Worm (Caenorhabditis elegans) whole organism, L4 larva: Measurements from ENCODE around the gene sre-13.
A peak's percentile ranks its signal among the peaks of the same experiment; 100 is the strongest.

Source experiments
- D1046.2 ChIP-seq: fragments of 200-800 bp; sonication (Bioruptor generic); IDR thresholded peaks from 2 replicates; pipeline ENCODE4 v1.3.6; 2022; ENCODE audit warnings: missing genetic modification characterization, missing compliant biosample characterization
- T26A8.4 ChIP-seq: fragments of 200-800 bp; sonication (Bioruptor generic); IDR thresholded peaks from 2 replicates; pipeline ENCODE4 v1.3.6; 2022; ENCODE audit warnings: missing genetic modification characterization, missing compliant biosample characterization
- Y5F2A.4 ChIP-seq: fragments of 200-800 bp; sonication (Bioruptor generic); optimal IDR thresholded peaks from 2 replicates; lab custom pipeline; 2018; ENCODE audit warnings: mild to moderate bottlenecking, missing genetic modification characterization, missing compliant biosample characterization
- ZK337.2 ChIP-seq: fragments of 200-800 bp; sonication (Bioruptor generic); IDR thresholded peaks from 2 replicates; pipeline ENCODE4 v1.3.6; 2022; ENCODE audit warnings: missing genetic modification reagents, missing genetic modification characterization, missing compliant biosample characterization
- ZK546.5 ChIP-seq, 2 experiments: sonication (generic microtip); optimal IDR thresholded peaks; 2 replicates each; lab custom pipeline; 2017; ENCODE audit warnings: missing biosample characterization in 2 of 2, missing genetic modification characterization in 2 of 2
- aha-1 ChIP-seq: fragments of 150-350 bp; peaks from one replicate; lab custom pipeline; 2014; ENCODE audit warnings: missing biosample characterization, missing genetic modification characterization
- aly-2 ChIP-seq: sonication (generic microtip); optimal IDR thresholded peaks from 2 replicates; lab custom pipeline; 2018; ENCODE audit warnings: missing biosample characterization, missing genetic modification characterization
- ama-1 ChIP-seq: fragments of 150-350 bp; optimal IDR thresholded peaks from 2 replicates; lab custom pipeline; 2014; ENCODE audit warnings: inconsistent platforms, mixed read lengths
- arid-1 ChIP-seq: fragments of 200-800 bp; sonication (Bioruptor generic); conservative IDR thresholded peaks from 2 replicates; pipeline ENCODE4 v1.3.6; 2022; ENCODE audit warnings: missing genetic modification reagents, missing genetic modification characterization, missing compliant biosample characterization
- attf-4 ChIP-seq: sonication (generic microtip); optimal IDR thresholded peaks from 3 replicates; lab custom pipeline; 2017; ENCODE audit warnings: missing biosample characterization, missing genetic modification characterization
- ceh-28 ChIP-seq: fragments of 150-350 bp; optimal IDR thresholded peaks from 2 replicates; lab custom pipeline; 2014; ENCODE audit warnings: missing biosample characterization, missing genetic modification reagents, missing genetic modification characterization
- ceh-44 ChIP-seq: fragments of 200-800 bp; sonication (Bioruptor generic); IDR thresholded peaks from 2 replicates; pipeline ENCODE4 v1.3.6; 2022; ENCODE audit warnings: missing genetic modification reagents, missing genetic modification characterization, missing compliant biosample characterization
- ceh-82 ChIP-seq: sonication (generic microtip); optimal IDR thresholded peaks from 2 replicates; lab custom pipeline; 2017; ENCODE audit warnings: missing biosample characterization, missing genetic modification characterization
- ctbp-1 ChIP-seq: fragments of 200-800 bp; sonication (Bioruptor generic); IDR thresholded peaks from 2 replicates; pipeline ENCODE4 v1.3.6; 2022; ENCODE audit warnings: missing genetic modification reagents, missing genetic modification characterization, missing compliant biosample characterization
- dmd-8 ChIP-seq: fragments of 200-800 bp; sonication (Bioruptor generic); IDR thresholded peaks from 2 replicates; pipeline ENCODE4 v1.3.6; 2022; ENCODE audit warnings: missing genetic modification characterization, missing compliant biosample characterization
- duxl-1 ChIP-seq: sonication (generic microtip); optimal IDR thresholded peaks from 2 replicates; lab custom pipeline; 2016; ENCODE audit warnings: mild to moderate bottlenecking, missing genetic modification characterization, moderate library complexity, missing compliant biosample characterization; ENCODE audit not compliant: poor library complexity
- egl-43 ChIP-seq: fragments of 200-800 bp; sonication (Bioruptor generic); IDR thresholded peaks from 2 replicates; pipeline ENCODE4 v1.3.6; 2022; ENCODE audit warnings: missing genetic modification reagents, missing genetic modification characterization, missing compliant biosample characterization
- fkh-10 ChIP-seq: fragments of 150-350 bp; optimal IDR thresholded peaks from 2 replicates; lab custom pipeline; 2014; ENCODE audit warnings: missing biosample characterization, missing genetic modification reagents, missing genetic modification characterization
- hif-1 ChIP-seq, 2 experiments: sonication (generic microtip); optimal IDR thresholded peaks; 2 replicates each; lab custom pipeline; 2016 to 2017; ENCODE audit warnings: missing compliant biosample characterization in 2 of 2, missing genetic modification characterization in 2 of 2, missing genetic modification reagents in 2 of 2, missing genotype in 2 of 2, mild to moderate bottlenecking in 1 of 2
- jun-1 ChIP-seq: fragments of 150-350 bp; optimal IDR thresholded peaks from 2 replicates; lab custom pipeline; 2014; ENCODE audit warnings: missing biosample characterization, missing genetic modification reagents, missing genetic modification characterization
- lin-1 ChIP-seq: fragments of 200-800 bp; sonication (Bioruptor generic); IDR thresholded peaks from 2 replicates; pipeline ENCODE4 v1.3.6; 2022; ENCODE audit warnings: missing genetic modification reagents, missing genetic modification characterization, missing compliant biosample characterization
- lin-39 ChIP-seq: fragments of 150-350 bp; optimal IDR thresholded peaks from 2 replicates; lab custom pipeline; 2014; ENCODE audit warnings: missing biosample characterization, missing genetic modification reagents, missing genetic modification characterization
- lir-3 ChIP-seq: sonication (generic microtip); optimal IDR thresholded peaks from 2 replicates; lab custom pipeline; 2016; ENCODE audit warnings: mild to moderate bottlenecking, missing genetic modification characterization, missing compliant biosample characterization
- madf-5 ChIP-seq, 2 experiments: fragments of 200-800 bp; sonication (Bioruptor generic); IDR thresholded peaks; 2 replicates each; pipeline ENCODE4 v1.3.6; 2022; ENCODE audit warnings: missing compliant biosample characterization in 2 of 2, missing genetic modification characterization in 2 of 2
- mdl-1 ChIP-seq, 2 experiments: fragments of 150-350 bp in 1 of 2; sonication (generic microtip) in 1 of 2; optimal IDR thresholded peaks; 2 replicates each; lab custom pipeline; 2014 to 2017; ENCODE audit warnings: missing biosample characterization in 2 of 2, missing genetic modification characterization in 2 of 2
- nhr-42 ChIP-seq: fragments of 200-800 bp; sonication (Bioruptor generic); IDR thresholded peaks from 2 replicates; pipeline ENCODE4 v1.3.6; 2022; ENCODE audit warnings: missing genetic modification characterization, missing compliant biosample characterization
- nhr-6 ChIP-seq: fragments of 150-350 bp; optimal IDR thresholded peaks from 2 replicates; lab custom pipeline; 2014; ENCODE audit warnings: missing biosample characterization, missing genetic modification characterization
- nhr-77 ChIP-seq: fragments of 150-350 bp; optimal IDR thresholded peaks from 2 replicates; lab custom pipeline; 2014; ENCODE audit warnings: missing biosample characterization, missing genetic modification characterization
- pqm-1 ChIP-seq: sonication (generic microtip); optimal IDR thresholded peaks from 2 replicates; lab custom pipeline; 2017; ENCODE audit warnings: missing biosample characterization, missing genetic modification characterization
- rbr-2 ChIP-seq: sonication (generic microtip); optimal IDR thresholded peaks from 2 replicates; lab custom pipeline; 2016; ENCODE audit warnings: missing genotype, missing genetic modification characterization, missing compliant biosample characterization
- sdz-12 ChIP-seq: fragments of 200-800 bp; sonication (Bioruptor generic); optimal IDR thresholded peaks from 2 replicates; lab custom pipeline; 2018; ENCODE audit warnings: mild to moderate bottlenecking, missing genetic modification characterization, missing compliant biosample characterization
- unc-130 ChIP-seq: sonication (generic microtip); optimal IDR thresholded peaks from 2 replicates; lab custom pipeline; 2016; ENCODE audit warnings: missing genetic modification reagents, missing genetic modification characterization, missing compliant biosample characterization
- unc-62 ChIP-seq, 3 experiments: fragments of 150-350 bp in 1 of 3; sonication (generic microtip); optimal IDR thresholded peaks in 2 of 3; peaks in 1 of 3; 1 replicate in 1 of 3; 2 replicates in 2 of 3; lab custom pipeline; 2014 to 2017; ENCODE audit warnings: missing biosample characterization in 3 of 3, missing genetic modification characterization in 3 of 3, missing genetic modification reagents in 3 of 3, missing genotype in 1 of 3
- vab-7 ChIP-seq: fragments of 200-800 bp; sonication (Bioruptor generic); IDR thresholded peaks from 2 replicates; pipeline ENCODE4 v1.3.6; 2022; ENCODE audit warnings: missing genetic modification reagents, missing genetic modification characterization, missing compliant biosample characterization
- zag-1 ChIP-seq: fragments of 150-350 bp; optimal IDR thresholded peaks from 2 replicates; lab custom pipeline; 2014; ENCODE audit warnings: missing biosample characterization, missing genetic modification characterization
- zip-11 ChIP-seq: fragments of 200-800 bp; sonication (Bioruptor generic); IDR thresholded peaks from 2 replicates; pipeline ENCODE4 v1.3.6; 2022; ENCODE audit warnings: missing genetic modification characterization, missing compliant biosample characterization
- ztf-11 ChIP-seq: fragments of 150-350 bp; optimal IDR thresholded peaks from 2 replicates; lab custom pipeline; 2014; ENCODE audit warnings: missing biosample characterization, missing genetic modification characterization

Gene sre-13

ce11 chrII:14610492-14611142 lies 26.0 kb downstream of the sre-13 start (continued):
- peak; percentile 29 for TF ChIP-seq nhr-77
- TF ChIP-seq vab-7 (GFP tag; lab: Robert Waterston, UW), result no peak
- no peak for TF ChIP-seq lin-39 (tag; lab: Kevin White, UChicago)
- TF ChIP-seq lin-1 (GFP tag; lab: Robert Waterston, UW), result no peak
- no peak for TF ChIP-seq ZK546.5 (tag; optimal IDR thresholded peaks at IDR 0.05; lab: Kevin White, UChicago)
- TF ChIP-seq attf-4 (tag; lab: Kevin White, UChicago), result no peak
- no peak for TF ChIP-seq duxl-1
- TF ChIP-seq ztf-11 (tag; lab: Kevin White, UChicago), result no peak
- TF ChIP-seq ceh-44 (GFP tag; lab: Robert Waterston, UW), result no peak
- no peak for TF ChIP-seq aly-2
- TF ChIP-seq pqm-1 (tag; lab: Kevin White, UChicago), result no peak
- no peak for TF ChIP-seq ctbp-1
- TF ChIP-seq D1046.2, result no peak
- TF ChIP-seq jun-1 (tag; lab: Kevin White, UChicago), result no peak
- TF ChIP-seq lir-3 (tag; lab: Kevin White, UChicago), result no peak

- TF ChIP-seq dmd-8 (GFP tag; lab: Robert Waterston, UW) (0 out of 2 replicates have a peak, but pooled peaks have one; percentile 35), egl-43 (GFP tag; lab: Robert Waterston, UW) (no peak), ama-1 (lab: Kevin White, UChicago) (peak; percentile 66), ctbp-1 (no peak), madf-5 (GFP tag; IDR thresholded peaks at IDR 0.05; lab: Robert Waterston, UW) (0 out of 4 replicates have a peak, but pooled peaks of 1 of the 2 experiments have one; percentile 54), T26A8.4 (0 out of 2 replicates have a peak, but pooled peaks have one; percentile 18), Y5F2A.4 (GFP tag; lab: Kevin White, UChicago) (no peak), aha-1 (peak; percentile 96), rbr-2 (tag; lab: Kevin White, UChicago) (no peak), sdz-12 (GFP tag; lab: Kevin White, UChicago) (no peak), unc-130 (GFP tag; lab: Kevin White, UChicago) (no peak)
Measured at ce11 chrII:14609297-14609937, 27.2 kb downstream of the sre-13 start.

ce11 chrII:14608508-14608907 lies 28.1 kb downstream of the sre-13 start:
- TF ChIP-seq aly-2 (no peak), nhr-42 (0 out of 2 replicates have a peak, but pooled peaks have one; percentile 55), ama-1 (lab: Kevin White, UChicago) (peak; percentile 79), nhr-6 (peak; percentile 6), aha-1 (peak; percentile 86), ceh-28 (no peak), unc-62 (GFP tag; optimal IDR thresholded peaks at IDR 0.05 in 1 of 2; lab: Kevin White, UChicago) (peak in 1 of 2 experiments; percentile 50), unc-62 (tag; optimal IDR thresholded peaks at IDR 0.05; lab: Kevin White, UChicago) (no peak)

- TF ChIP-seq lin-1 (GFP tag; lab: Robert Waterston, UW) (no peak), hif-1 (tag; optimal IDR thresholded peaks at IDR 0.05; lab: Kevin White, UChicago) (no peak), mdl-1 (tag; optimal IDR thresholded peaks at IDR 0.05; lab: Kevin White, UChicago) (no peak), ceh-82 (tag; lab: Kevin White, UChicago) (no peak), zip-11 (GFP tag; lab: Robert Waterston, UW) (no peak), arid-1 (GFP tag; lab: Robert Waterston, UW) (no peak), unc-130 (GFP tag; lab: Kevin White, UChicago) (no peak), ZK337.2 (GFP tag; lab: Robert Waterston, UW) (no peak), zag-1 (no peak), ceh-44 (GFP tag; lab: Robert Waterston, UW) (no peak), nhr-77 (no peak), nhr-42 (no peak), vab-7 (GFP tag; lab: Robert Waterston, UW) (no peak), Y5F2A.4 (GFP tag; lab: Kevin White, UChicago) (no peak), fkh-10 (no peak), nhr-6 (no peak)
Measured at ce11 chrII:14606172-14606571, 30.5 kb downstream of the sre-13 start, which contains the start of gene arl-3. Gene arl-3 (plus strand): TSS chrII:14606472.
